Worm (Caenorhabditis elegans) whole organism, young adult: ENCODE data around the gene C45G9.12.

Source experiments
- B0019.2 ChIP-seq: fragments of 200-800 bp; sonication (Bioruptor generic); conservative IDR thresholded peaks from 2 replicates; pipeline ENCODE4 v1.3.6; 2022; ENCODE audit warnings: missing genetic modification reagents, missing genetic modification characterization, missing compliant biosample characterization
- C06A6.2 ChIP-seq: fragments of 200-800 bp; sonication (Bioruptor generic); conservative IDR thresholded peaks from 2 replicates; pipeline ENCODE4 v1.3.6; 2022; ENCODE audit warnings: missing genetic modification characterization, missing compliant biosample characterization
- F33H1.4 ChIP-seq: fragments of 200-800 bp; sonication (Bioruptor generic); IDR thresholded peaks from 2 replicates; pipeline ENCODE4 v1.3.6; 2022; ENCODE audit warnings: missing genetic modification reagents, missing genetic modification characterization, missing compliant biosample characterization
- F37B4.10 ChIP-seq: fragments of 200-800 bp; sonication (Bioruptor generic); IDR thresholded peaks from 2 replicates; pipeline ENCODE4 v1.3.6; 2022; ENCODE audit warnings: missing genetic modification characterization, missing compliant biosample characterization
- F39B2.1 ChIP-seq: fragments of 200-800 bp; sonication (Bioruptor generic); IDR thresholded peaks from 2 replicates; pipeline ENCODE4 v1.3.6; 2022; ENCODE audit warnings: missing genetic modification reagents, missing genetic modification characterization, missing compliant biosample characterization
- F52B5.7 ChIP-seq: sonication (generic microtip); optimal IDR thresholded peaks from 2 replicates; lab custom pipeline; 2016; ENCODE audit warnings: mild to moderate bottlenecking, missing genetic modification characterization, missing compliant biosample characterization
- F57A8.1 ChIP-seq: fragments of 200-800 bp; sonication (Bioruptor generic); optimal IDR thresholded peaks from 2 replicates; lab custom pipeline; 2018; ENCODE audit warnings: mild to moderate bottlenecking, missing genetic modification characterization, moderate library complexity, missing compliant biosample characterization
- K12H6.12 ChIP-seq: fragments of 200-800 bp; sonication (Bioruptor generic); optimal IDR thresholded peaks from 2 replicates; lab custom pipeline; 2018; ENCODE audit warnings: mild to moderate bottlenecking, missing genetic modification characterization, missing compliant biosample characterization
- Y53G8AR.9 ChIP-seq: fragments of 200-800 bp; sonication (Bioruptor generic); conservative IDR thresholded peaks from 2 replicates; pipeline ENCODE4 v1.3.6; 2022; ENCODE audit warnings: missing genetic modification reagents, missing genetic modification characterization, missing compliant biosample characterization
- ama-1 ChIP-seq, 3 experiments: fragments of 150-350 bp in 1 of 3; sonication (generic microtip) in 2 of 3; optimal IDR thresholded peaks; 2 replicates each; lab custom pipeline; 2014 to 2018; ENCODE audit warnings: missing biosample characterization in 2 of 3, missing genetic modification characterization in 2 of 3, missing genetic modification reagents in 2 of 3
- aptf-2 ChIP-seq: fragments of 200-800 bp; sonication (Bioruptor generic); conservative IDR thresholded peaks from 2 replicates; pipeline ENCODE4 v1.3.6; 2022; ENCODE audit warnings: missing genetic modification reagents, missing genetic modification characterization, missing compliant biosample characterization
- atf-7 ChIP-seq: sonication (generic microtip); optimal IDR thresholded peaks from 2 replicates; lab custom pipeline; 2017; ENCODE audit warnings: mild to moderate bottlenecking, missing genetic modification characterization, missing compliant biosample characterization
- ceh-100 ChIP-seq: fragments of 200-800 bp; sonication (Bioruptor generic); IDR thresholded peaks from 2 replicates; pipeline ENCODE4 v1.3.6; 2022; ENCODE audit warnings: missing genetic modification reagents, missing genetic modification characterization, missing compliant biosample characterization
- ceh-58 ChIP-seq: fragments of 200-800 bp; sonication (Bioruptor generic); IDR thresholded peaks from 2 replicates; pipeline ENCODE4 v1.3.6; 2022; ENCODE audit warnings: missing genetic modification characterization, missing compliant biosample characterization
- ceh-91 ChIP-seq: fragments of 200-800 bp; sonication (Bioruptor generic); IDR thresholded peaks from 2 replicates; pipeline ENCODE4 v1.3.6; 2022; ENCODE audit warnings: missing genetic modification reagents, missing genetic modification characterization, missing compliant biosample characterization
- chd-7 ChIP-seq: sonication (generic microtip); optimal IDR thresholded peaks from 2 replicates; lab custom pipeline; 2016; ENCODE audit warnings: mild to moderate bottlenecking, missing genetic modification characterization, moderate library complexity, missing compliant biosample characterization
- dox-1 ChIP-seq: fragments of 200-800 bp; sonication (Bioruptor generic); IDR thresholded peaks from 2 replicates; pipeline ENCODE4 v1.3.6; 2022; ENCODE audit warnings: missing genetic modification reagents, missing genetic modification characterization, missing compliant biosample characterization
- dpl-1 ChIP-seq: fragments of 150-350 bp; optimal IDR thresholded peaks from 2 replicates; lab custom pipeline; 2014; ENCODE audit warnings: missing biosample characterization, missing genetic modification reagents, missing genetic modification characterization
- him-1 ChIP-seq: sonication (generic microtip); optimal IDR thresholded peaks from 2 replicates; lab custom pipeline; 2016; ENCODE audit warnings: missing genotype, missing genetic modification reagents, missing genetic modification characterization, missing compliant biosample characterization
- hmg-1.2 ChIP-seq: fragments of 200-800 bp; sonication (Bioruptor generic); IDR thresholded peaks from 2 replicates; pipeline ENCODE4 v1.3.6; 2022; ENCODE audit warnings: missing genetic modification reagents, missing genetic modification characterization, missing compliant biosample characterization
- hmg-20 ChIP-seq: fragments of 200-800 bp; sonication (Bioruptor generic); IDR thresholded peaks from 2 replicates; pipeline ENCODE4 v1.3.6; 2022; ENCODE audit warnings: missing genetic modification reagents, missing genetic modification characterization, missing compliant biosample characterization
- hsf-1 ChIP-seq: fragments of 200-800 bp; sonication (Bioruptor generic); IDR thresholded peaks from 2 replicates; pipeline ENCODE4 v1.3.6; 2022; ENCODE audit warnings: missing genetic modification reagents, missing genetic modification characterization, missing compliant biosample characterization
- lag-1 ChIP-seq: fragments of 200-800 bp; sonication (Bioruptor generic); IDR thresholded peaks from 2 replicates; pipeline ENCODE4 v1.3.6; 2022; ENCODE audit warnings: missing genetic modification reagents, missing genetic modification characterization, missing compliant biosample characterization
- let-526 ChIP-seq: fragments of 200-800 bp; sonication (Bioruptor generic); IDR thresholded peaks from 2 replicates; pipeline ENCODE4 v1.3.6; 2022; ENCODE audit warnings: missing genetic modification reagents, missing genetic modification characterization, missing compliant biosample characterization
- let-607 ChIP-seq, 2 experiments: fragments of 200-800 bp in 1 of 2; sonication (Bioruptor generic) in 1 of 2; sonication (generic microtip) in 1 of 2; optimal IDR thresholded peaks; 2 replicates each; lab custom pipeline; 2016 to 2018; ENCODE audit warnings: mild to moderate bottlenecking in 2 of 2, missing compliant biosample characterization in 2 of 2, missing genetic modification characterization in 2 of 2, moderate library complexity in 2 of 2, missing genotype in 1 of 2
- lin-40 ChIP-seq: sonication (generic microtip); optimal IDR thresholded peaks from 2 replicates; lab custom pipeline; 2016; ENCODE audit warnings: missing genetic modification characterization, mild to moderate bottlenecking, missing compliant biosample characterization, missing genotype, missing genetic modification reagents
- madf-6 ChIP-seq: fragments of 200-800 bp; sonication (Bioruptor generic); IDR thresholded peaks from 2 replicates; pipeline ENCODE4 v1.3.6; 2022; ENCODE audit warnings: missing genetic modification reagents, missing genetic modification characterization, missing compliant biosample characterization
- madf-8 ChIP-seq: fragments of 200-800 bp; sonication (Bioruptor generic); conservative IDR thresholded peaks from 2 replicates; pipeline ENCODE4 v1.3.6; 2022; ENCODE audit warnings: missing genetic modification reagents, missing genetic modification characterization, missing compliant biosample characterization
- mxl-1 ChIP-seq: sonication (generic microtip); optimal IDR thresholded peaks from 2 replicates; lab custom pipeline; 2016; ENCODE audit warnings: missing genetic modification characterization, missing compliant biosample characterization
- nfya-2 ChIP-seq: fragments of 200-800 bp; sonication (Bioruptor generic); IDR thresholded peaks from 2 replicates; pipeline ENCODE4 v1.3.6; 2022; ENCODE audit warnings: missing genetic modification reagents, missing genetic modification characterization, missing compliant biosample characterization
- nhr-179 ChIP-seq: sonication (generic microtip); optimal IDR thresholded peaks from 2 replicates; lab custom pipeline; 2016; ENCODE audit warnings: mild to moderate bottlenecking, missing genetic modification characterization, missing compliant biosample characterization
- pha-4 ChIP-seq: fragments of 150-350 bp; sonication (generic microtip); optimal IDR thresholded peaks from 2 replicates; lab custom pipeline; 2014; ENCODE audit warnings: missing biosample characterization, missing genetic modification reagents, missing genetic modification characterization
- rcor-1 ChIP-seq: fragments of 200-800 bp; sonication (Bioruptor generic); IDR thresholded peaks from 2 replicates; pipeline ENCODE4 v1.3.6; 2022; ENCODE audit warnings: missing genetic modification reagents, missing genetic modification characterization, missing compliant biosample characterization
- sdz-38 ChIP-seq: sonication (generic microtip); optimal IDR thresholded peaks from 2 replicates; lab custom pipeline; 2016; ENCODE audit warnings: missing genotype, missing genetic modification characterization, missing compliant biosample characterization
- sea-2 ChIP-seq: fragments of 200-800 bp; sonication (Bioruptor generic); IDR thresholded peaks from 2 replicates; pipeline ENCODE4 v1.3.6; 2022; ENCODE audit warnings: missing genetic modification characterization, missing compliant biosample characterization
- snpc-1.1 ChIP-seq: sonication (generic microtip); optimal IDR thresholded peaks from 2 replicates; lab custom pipeline; 2017; ENCODE audit warnings: missing genetic modification characterization, mild to moderate bottlenecking, missing compliant biosample characterization, antibody characterized with exemption, moderate library complexity, missing genotype, missing genetic modification reagents; ENCODE audit not compliant: insufficient read depth
- snpc-1.3 ChIP-seq: sonication (generic microtip); optimal IDR thresholded peaks from 2 replicates; lab custom pipeline; 2017; ENCODE audit warnings: missing genetic modification characterization, mild to moderate bottlenecking, missing compliant biosample characterization, antibody characterized with exemption, moderate library complexity, missing genotype, missing genetic modification reagents; ENCODE audit not compliant: insufficient read depth
- sptf-2 ChIP-seq: fragments of 200-800 bp; sonication (Bioruptor generic); optimal IDR thresholded peaks from 2 replicates; lab custom pipeline; 2018; ENCODE audit warnings: mild to moderate bottlenecking, missing genetic modification characterization, missing compliant biosample characterization
- tbp1 ChIP-seq: fragments of 200-800 bp; sonication (Bioruptor generic); optimal IDR thresholded peaks from 2 replicates; lab custom pipeline; 2018; ENCODE audit warnings: mild to moderate bottlenecking, missing genetic modification characterization, missing compliant biosample characterization
- tbx-9 ChIP-seq: sonication (generic microtip); optimal IDR thresholded peaks from 2 replicates; lab custom pipeline; 2016; ENCODE audit warnings: borderline replicate concordance, missing genetic modification characterization, inconsistent platforms, missing compliant biosample characterization
- tlf-1 ChIP-seq: fragments of 200-800 bp; sonication (Bioruptor generic); optimal IDR thresholded peaks from 2 replicates; lab custom pipeline; 2018; ENCODE audit warnings: mild to moderate bottlenecking, missing genetic modification characterization, missing compliant biosample characterization
- unc-62 ChIP-seq: fragments of 150-350 bp; optimal IDR thresholded peaks from 2 replicates; lab custom pipeline; 2014; ENCODE audit warnings: missing biosample characterization, missing genetic modification reagents, missing genetic modification characterization
- ztf-18 ChIP-seq: sonication (generic microtip); optimal IDR thresholded peaks from 2 replicates; lab custom pipeline; 2016; ENCODE audit warnings: missing genotype, mild to moderate bottlenecking, missing genetic modification characterization, missing compliant biosample characterization
- ztf-28 ChIP-seq: fragments of 200-800 bp; sonication (Bioruptor generic); IDR thresholded peaks from 2 replicates; pipeline ENCODE4 v1.3.6; 2022; ENCODE audit warnings: missing genetic modification reagents, missing genetic modification characterization, missing compliant biosample characterization

Gene C45G9.12

DNA sequence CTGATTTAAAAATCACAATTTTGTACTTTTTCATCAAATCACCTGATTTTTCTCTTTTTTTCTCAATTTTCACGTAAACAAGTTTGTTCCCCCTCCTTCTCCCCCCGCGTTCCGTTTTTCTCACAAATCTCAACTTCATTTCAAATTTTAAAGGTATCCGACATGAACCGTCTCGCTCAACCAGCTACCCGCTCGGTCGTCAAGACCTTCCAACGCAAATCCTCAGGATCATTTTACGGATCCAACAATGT is 10.1 kb upstream of the C45G9.12 start, which contains the start of gene cox-6A (continued):
- TF ChIP-seq tlf-1 (no peak), let-607 (tag; optimal IDR thresholded peaks at IDR 0.05; lab: Kevin White, UChicago) (no peak)

DNA sequence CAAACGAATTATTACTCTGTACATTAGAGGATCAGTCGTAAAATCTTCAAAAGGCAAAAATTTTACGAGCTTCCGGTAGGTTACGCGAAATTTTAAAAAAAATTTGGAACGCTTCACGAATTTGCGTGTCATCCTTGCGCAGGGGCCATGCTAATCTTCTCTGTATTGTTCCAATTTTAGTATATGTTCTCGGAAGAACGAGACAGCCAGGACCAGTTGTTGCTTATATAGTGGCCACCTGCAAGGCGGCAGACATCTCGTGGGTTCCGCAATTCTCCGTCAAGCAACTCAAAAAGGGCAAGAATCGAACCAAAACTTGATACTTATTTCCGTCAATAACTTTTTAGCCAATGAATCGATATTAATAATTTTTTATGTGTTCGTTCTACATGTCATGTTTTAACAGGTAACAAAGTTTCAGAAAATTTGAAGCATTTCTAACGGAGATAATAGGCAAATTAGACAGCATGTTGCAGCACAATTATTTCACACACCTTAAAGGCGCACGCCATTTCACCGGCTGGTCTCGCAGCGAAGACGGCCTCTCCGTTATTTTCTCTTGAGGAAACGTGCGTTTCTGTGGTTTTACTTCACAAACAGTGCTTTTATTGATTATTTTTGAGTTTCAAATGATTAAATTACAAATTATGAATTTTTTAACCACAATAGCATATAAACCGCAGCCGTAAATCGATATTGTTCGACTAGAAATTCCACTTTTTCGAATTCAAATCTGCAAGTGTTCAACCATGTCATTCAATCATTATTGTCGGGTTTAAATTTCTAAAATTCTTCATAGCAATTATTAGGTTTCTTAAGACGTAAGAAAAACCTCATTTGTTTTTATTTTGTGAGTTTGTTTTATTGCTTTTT is 9.5 kb upstream of the C45G9.12 start:
- TF ChIP-seq C06A6.2 (GFP tag; lab: Robert Waterston, UW) (peak; percentile 74), ceh-91 (GFP tag; lab: Robert Waterston, UW) (no peak; the same call in 1 of the 2 replicates), aptf-2 (GFP tag; lab: Robert Waterston, UW) (0 out of 2 replicates have a peak, but pooled peaks have one; percentile 23), F52B5.7 (tag; lab: Kevin White, UChicago) (peak; percentile 90), B0019.2 (peak; percentile 62; the same call in 1 of the 2 replicates), F37B4.10 (GFP tag; lab: Robert Waterston, UW) (0 out of 2 replicates have a peak, but pooled peaks have one; percentile 73), chd-7 (tag; lab: Kevin White, UChicago) (peak; percentile 86), ama-1 (optimal IDR thresholded peaks at IDR 0.05; lab: Kevin White, UChicago) (peak; percentile 83), ama-1 (GFP tag; optimal IDR thresholded peaks at IDR 0.05; lab: Kevin White, UChicago) (peak; percentile 81 to 87), sdz-38 (tag; lab: Kevin White, UChicago) (no peak), lin-40 (tag; lab: Kevin White, UChicago) (peak; percentile 91), F33H1.4 (GFP tag; lab: Robert Waterston, UW) (peak; percentile 90), nhr-179 (tag; lab: Kevin White, UChicago) (peak; percentile 19), unc-62 (GFP tag; lab: Kevin White, UChicago) (no peak), dpl-1 (no peak), snpc-1.1 (tag; lab: Kevin White, UChicago) (peak; percentile 94), sea-2 (GFP tag; lab: Robert Waterston, UW) (0 out of 2 replicates have a peak, but pooled peaks have one; percentile 52), tlf-1 (peak; percentile 86), snpc-1.3 (peak; percentile 70), ztf-18 (tag; lab: Kevin White, UChicago) (peak; percentile 78), nfya-2 (GFP tag; lab: Robert Waterston, UW) (0 out of 2 replicates have a peak, but pooled peaks have one; percentile 81), ztf-28 (GFP tag; lab: Robert Waterston, UW) (peak; percentile 91), K12H6.12 (peak; percentile 51), sptf-2 (GFP tag; lab: Kevin White, UChicago) (peak; percentile 42), atf-7 (tag; lab: Kevin White, UChicago) (peak; percentile 76), ceh-58 (GFP tag; lab: Robert Waterston, UW) (0 out of 2 replicates have a peak, but pooled peaks have one; percentile 84), madf-8 (GFP tag; lab: Robert Waterston, UW) (peak; percentile 66), tbx-9 (tag; lab: Kevin White, UChicago) (no peak), him-1 (tag; lab: Kevin White, UChicago) (peak; percentile 86), dox-1 (GFP tag; lab: Robert Waterston, UW) (peak; percentile 88), hsf-1 (GFP tag; lab: Robert Waterston, UW) (peak; percentile 81), let-526 (GFP tag; lab: Robert Waterston, UW) (peak; percentile 36; the same call in 1 of the 2 replicates), Y53G8AR.9 (GFP tag; lab: Robert Waterston, UW) (peak; percentile 88), ceh-100 (peak; percentile 81), rcor-1 (peak; percentile 78), tbp1 (GFP tag; lab: Kevin White, UChicago) (peak; percentile 86), pha-4 (peak; percentile 3), hmg-20 (GFP tag; lab: Robert Waterston, UW) (peak; percentile 49; the same call in 1 of the 2 replicates), lag-1 (no peak), hmg-1.2 (peak; percentile 86), madf-6 (GFP tag; lab: Robert Waterston, UW) (peak; percentile 87), mxl-1 (tag; lab: Kevin White, UChicago) (peak; percentile 74), F39B2.1 (GFP tag; lab: Robert Waterston, UW) (no peak), F57A8.1 (no peak)
